Worm (Caenorhabditis elegans) whole organism, midembryonic: ENCODE results near the gene cutl-25.

ENCODE experiments used
- cog-1 ChIP-seq: sonication (generic microtip); optimal IDR thresholded peaks from 2 replicates; lab custom pipeline; 2016; ENCODE audit warnings: missing genetic modification characterization, missing compliant biosample characterization
- klf-2 ChIP-seq: fragments of 200-800 bp; sonication (Bioruptor generic); conservative IDR thresholded peaks from 2 replicates; pipeline ENCODE4 v1.3.6; 2022; ENCODE audit warnings: missing genetic modification reagents, missing genetic modification characterization, missing compliant biosample characterization
- ref-1 ChIP-seq: fragments of 200-800 bp; sonication (Bioruptor generic); conservative IDR thresholded peaks from 2 replicates; pipeline ENCODE4 v1.3.6; 2022; ENCODE audit warnings: missing genetic modification reagents, missing genetic modification characterization, missing compliant biosample characterization
- tab-1 ChIP-seq: fragments of 200-800 bp; sonication (Bioruptor generic); IDR thresholded peaks from 2 replicates; pipeline ENCODE4 v1.3.6; 2022; ENCODE audit warnings: missing genetic modification characterization, missing compliant biosample characterization

DNA sequence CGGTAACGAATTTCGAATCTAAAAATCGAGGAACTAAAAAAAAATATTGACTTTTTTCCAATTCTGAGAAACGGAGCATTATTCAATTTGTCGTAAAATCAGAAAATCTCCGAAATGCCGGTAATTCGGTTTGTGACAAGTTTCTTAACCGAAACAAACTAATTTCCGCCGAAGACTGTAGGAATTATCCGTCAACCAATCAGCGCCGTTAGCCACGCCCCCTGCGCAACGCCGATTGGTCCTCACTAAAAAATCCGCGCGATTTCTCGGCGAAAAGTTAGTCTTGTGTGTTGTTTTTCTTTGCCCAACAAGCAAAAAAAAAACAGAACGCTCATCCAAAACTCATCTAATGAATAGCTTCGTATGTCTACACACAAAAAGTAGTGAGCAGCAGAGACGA lies 26.9 kb downstream of the cutl-25 start:
- TF ChIP-seq cog-1 (no peak), klf-2 (GFP tag; lab: Robert Waterston, UW) (no peak), tab-1 (GFP tag; lab: Robert Waterston, UW) (no peak), ref-1 (GFP tag; lab: Robert Waterston, UW) (no peak)
